Worm (Caenorhabditis elegans) whole organism, late embryonic: ENCODE results near the gene rps-27.

ENCODE experiments used
- dmd-4 ChIP-seq: sonication (generic microtip); optimal IDR thresholded peaks from 2 replicates; lab custom pipeline; 2016; ENCODE audit warnings: borderline replicate concordance, missing genetic modification characterization, missing compliant biosample characterization
- elt-2 ChIP-seq: sonication (generic microtip); optimal IDR thresholded peaks from 2 replicates; lab custom pipeline; 2016; ENCODE audit warnings: missing genetic modification reagents, missing genetic modification characterization, missing compliant biosample characterization
- eyg-1 ChIP-seq: sonication (generic microtip); optimal IDR thresholded peaks from 2 replicates; lab custom pipeline; 2016; ENCODE audit warnings: missing genotype, missing genetic modification characterization, missing compliant biosample characterization
- fkh-10 ChIP-seq: fragments of 150-350 bp; optimal IDR thresholded peaks from 2 replicates; lab custom pipeline; 2014; ENCODE audit warnings: missing biosample characterization, missing genetic modification reagents, missing genetic modification characterization
- lin-11 ChIP-seq: fragments of 200-800 bp; sonication (Bioruptor generic); optimal IDR thresholded peaks from 2 replicates; lab custom pipeline; 2018; ENCODE audit warnings: mild to moderate bottlenecking, missing genetic modification characterization, missing compliant biosample characterization
- pax-1 ChIP-seq: fragments of 150-350 bp; optimal IDR thresholded peaks from 2 replicates; lab custom pipeline; 2014; ENCODE audit warnings: missing biosample characterization, missing genetic modification characterization
- pha-4 ChIP-seq: fragments of 150-350 bp; optimal IDR thresholded peaks from 2 replicates; lab custom pipeline; 2018; ENCODE audit warnings: missing biosample characterization, missing genetic modification reagents, missing genetic modification characterization
- pqm-1 ChIP-seq: sonication (generic microtip); optimal IDR thresholded peaks from 2 replicates; lab custom pipeline; 2016; ENCODE audit warnings: missing genetic modification characterization, missing compliant biosample characterization
- sdc-2 ChIP-seq: sonication (generic microtip); optimal IDR thresholded peaks from 2 replicates; lab custom pipeline; 2016; ENCODE audit warnings: missing genotype, missing genetic modification characterization, missing compliant biosample characterization
- tbx-7 ChIP-seq: sonication (generic microtip); optimal IDR thresholded peaks from 2 replicates; lab custom pipeline; 2016; ENCODE audit warnings: missing genotype, missing genetic modification characterization, missing compliant biosample characterization
- unc-42 ChIP-seq: sonication (generic microtip); optimal IDR thresholded peaks from 2 replicates; lab custom pipeline; 2016; ENCODE audit warnings: missing genotype, missing genetic modification characterization, missing compliant biosample characterization

ce11 chrV:83732-84131 lies 20.1 kb downstream of the rps-27 start, which contains the start of gene daam-1:
- TF ChIP-seq pax-1 (no peak), elt-2 (tag; lab: Kevin White, UChicago) (no peak), unc-42 (no peak), sdc-2 (tag; lab: Kevin White, UChicago) (no peak), pha-4 (no peak), dmd-4 (tag; lab: Kevin White, UChicago) (no peak), fkh-10 (GFP tag; lab: Kevin White, UChicago) (no peak), eyg-1 (tag; lab: Kevin White, UChicago) (no peak), lin-11 (no peak), pqm-1 (tag; lab: Kevin White, UChicago) (no peak), tbx-7 (tag; lab: Kevin White, UChicago) (no peak)
